Fruit fly (Drosophila melanogaster) whole organism, embryonic: ENCODE data around the gene CG13622.

Source experiments
- Adf1 ChIP-seq: fragments of 200-800 bp; sonication (Bioruptor generic); IDR thresholded peaks from 2 replicates; pipeline ENCODE4 v1.3.6; 2022; ENCODE audit warnings: missing biosample characterization, missing genetic modification characterization
- Awh ChIP-seq: fragments of 200-800 bp; sonication (Bioruptor generic); IDR thresholded peaks from 2 replicates; pipeline ENCODE4, ENCODE4 v1.3.6; 2022; ENCODE audit warnings: missing biosample characterization, missing genetic modification characterization
- Bgb ChIP-seq: fragments of 200-800 bp; sonication (Bioruptor generic); IDR thresholded peaks from 2 replicates; pipeline ENCODE4 v1.3.6; 2022; ENCODE audit warnings: missing biosample characterization, missing genetic modification characterization; ENCODE audit not compliant: partially characterized antibody
- CG1024 ChIP-seq: fragments of 200-800 bp; sonication (Bioruptor generic); IDR thresholded peaks from 2 replicates; pipeline ENCODE4 v1.3.6; 2022; ENCODE audit warnings: missing biosample characterization, missing genetic modification characterization
- CG10321 ChIP-seq: fragments of 200-800 bp; sonication (Bioruptor generic); IDR thresholded peaks from 2 replicates; pipeline ENCODE4 v1.3.6; 2022; ENCODE audit warnings: missing biosample characterization, missing genetic modification characterization
- CG11695 ChIP-seq: fragments of 200-800 bp; sonication (Bioruptor generic); IDR thresholded peaks from 3 replicates; pipeline ENCODE4 v1.3.6; 2022; ENCODE audit warnings: missing biosample characterization, missing genetic modification characterization
- CG11723 ChIP-seq: fragments of 200-800 bp; sonication (Bioruptor generic); optimal IDR thresholded peaks from 2 replicates; lab custom pipeline; 2017; ENCODE audit warnings: missing biosample characterization, mild to moderate bottlenecking, missing genetic modification characterization
- CG12104 ChIP-seq: fragments of 200-800 bp; sonication (Bioruptor generic); optimal IDR thresholded peaks from 3 replicates; lab custom pipeline; 2016; ENCODE audit warnings: missing biosample characterization, missing genetic modification characterization
- CG12659 ChIP-seq: fragments of 200-800 bp; sonication (Bioruptor generic); optimal IDR thresholded peaks from 3 replicates; lab custom pipeline; 2017; ENCODE audit warnings: mild to moderate bottlenecking, missing biosample characterization, missing genetic modification reagents, missing genetic modification characterization
- CG13424 ChIP-seq: fragments of 200-800 bp; sonication (Bioruptor generic); optimal IDR thresholded peaks from 2 replicates; lab custom pipeline; 2019; ENCODE audit warnings: missing biosample characterization, mild to moderate bottlenecking, missing genetic modification characterization, moderate library complexity
- CG14965 ChIP-seq: fragments of 200-800 bp; sonication (Bioruptor generic); optimal IDR thresholded peaks from 2 replicates; lab custom pipeline; 2016; ENCODE audit warnings: missing biosample characterization, missing genetic modification characterization, borderline replicate concordance
- CG15479 ChIP-seq: fragments of 200-800 bp; sonication (Bioruptor generic); optimal IDR thresholded peaks from 3 replicates; lab custom pipeline; 2019; ENCODE audit warnings: missing biosample characterization, mild to moderate bottlenecking, missing genetic modification characterization, moderate library complexity
- CG4404 ChIP-seq: fragments of 200-800 bp; sonication (Bioruptor generic); IDR thresholded peaks from 2 replicates; pipeline ENCODE4 v1.3.6; 2022; ENCODE audit warnings: missing biosample characterization, missing genetic modification characterization
- CG4424 ChIP-seq: fragments of 200-800 bp; sonication (Bioruptor generic); optimal IDR thresholded peaks from 3 replicates; lab custom pipeline; 2016; ENCODE audit warnings: missing biosample characterization, missing genetic modification characterization
- CG4617 ChIP-seq: fragments of 200-800 bp; sonication (Bioruptor generic); optimal IDR thresholded peaks from 3 replicates; lab custom pipeline; 2016; ENCODE audit warnings: missing biosample characterization, missing genetic modification characterization, borderline replicate concordance
- CG6175 ChIP-seq: fragments of 200-800 bp; sonication (Bioruptor generic); IDR thresholded peaks from 3 replicates; pipeline ENCODE4 v1.3.6; 2022; ENCODE audit warnings: missing biosample characterization, missing genetic modification characterization
- CG6683 ChIP-seq: fragments of 200-800 bp; sonication (Bioruptor generic); optimal IDR thresholded peaks from 2 replicates; lab custom pipeline; 2017; ENCODE audit warnings: missing biosample characterization, mild to moderate bottlenecking, missing genetic modification characterization, missing genetic modification reagents
- CG7987 ChIP-seq: fragments of 200-800 bp; sonication (Bioruptor generic); optimal IDR thresholded peaks from 2 replicates; lab custom pipeline; 2018; ENCODE audit warnings: missing biosample characterization, mild to moderate bottlenecking, missing genetic modification characterization, moderate library complexity
- CG9797 ChIP-seq: fragments of 200-800 bp; sonication (Bioruptor generic); optimal IDR thresholded peaks from 3 replicates; lab custom pipeline; 2018; ENCODE audit warnings: missing biosample characterization, mild to moderate bottlenecking, missing genetic modification characterization
- D ChIP-seq, 2 experiments: fragments of 200-800 bp in 1 of 2; fragments of >200 bp in 1 of 2; sonication (Bioruptor generic) in 1 of 2; optimal IDR thresholded peaks; 2 replicates in 1 of 2; 3 replicates in 1 of 2; lab custom pipeline; 2017; ENCODE audit warnings: mild to moderate bottlenecking in 1 of 2, missing biosample characterization in 1 of 2, missing genetic modification characterization in 1 of 2, missing genetic modification reagents in 1 of 2
- Dip2 ChIP-seq: fragments of 200-800 bp; sonication (Bioruptor generic); IDR thresholded peaks from 2 replicates; pipeline ENCODE4 v1.3.6; 2022; ENCODE audit warnings: missing biosample characterization, missing genetic modification characterization
- Dll ChIP-seq: fragments of 200-800 bp; sonication (Bioruptor generic); IDR thresholded peaks from 4 replicates; pipeline ENCODE4 v1.3.6; 2022; ENCODE audit warnings: missing biosample characterization, missing genetic modification characterization; ENCODE audit not compliant: partially characterized antibody
- NC2β ChIP-seq: fragments of 200-800 bp; sonication (Bioruptor generic); optimal IDR thresholded peaks from 2 replicates; lab custom pipeline; 2016; ENCODE audit warnings: missing biosample characterization, missing genetic modification characterization
- Usf ChIP-seq: fragments of 200-800 bp; sonication (Bioruptor generic); optimal IDR thresholded peaks from 2 replicates; lab custom pipeline; 2017; ENCODE audit warnings: missing genotype, missing biosample characterization, missing genetic modification characterization
- ash1 ChIP-seq: fragments of 200-800 bp; sonication (Bioruptor generic); optimal IDR thresholded peaks from 2 replicates; lab custom pipeline; 2018; ENCODE audit warnings: missing biosample characterization, mild to moderate bottlenecking, missing genetic modification characterization
- cas ChIP-seq: fragments of 200-800 bp; sonication (Bioruptor generic); IDR thresholded peaks from 2 replicates; pipeline ENCODE4 v1.3.6; 2022; ENCODE audit warnings: missing biosample characterization, missing genetic modification characterization
- cwo ChIP-seq: fragments of 200-800 bp; sonication (Bioruptor generic); optimal IDR thresholded peaks from 3 replicates; lab custom pipeline; 2017; ENCODE audit warnings: missing biosample characterization, missing genetic modification characterization, mild to moderate bottlenecking, moderate library complexity, missing genetic modification reagents
- dimm ChIP-seq: fragments of 200-800 bp; sonication (Bioruptor generic); IDR thresholded peaks from 2 replicates; pipeline ENCODE4 v1.3.6; 2022; ENCODE audit warnings: missing biosample characterization, missing genetic modification characterization
- dmrt99B ChIP-seq: fragments of 200-800 bp; sonication (Bioruptor generic); optimal IDR thresholded peaks from 2 replicates; lab custom pipeline; 2018; ENCODE audit warnings: missing biosample characterization, mild to moderate bottlenecking, missing genetic modification characterization, moderate library complexity
- en ChIP-seq: fragments of 200-800 bp; sonication (Bioruptor generic); optimal IDR thresholded peaks from 2 replicates; lab custom pipeline; 2016; ENCODE audit warnings: missing biosample characterization, missing genetic modification characterization
- ewg ChIP-seq: fragments of 200-800 bp; sonication (Bioruptor generic); optimal IDR thresholded peaks from 3 replicates; lab custom pipeline; 2017; ENCODE audit warnings: mild to moderate bottlenecking, missing biosample characterization, missing genetic modification reagents, missing genetic modification characterization
- eyg ChIP-seq: fragments of 200-800 bp; sonication (Bioruptor generic); optimal IDR thresholded peaks from 3 replicates; lab custom pipeline; 2016; ENCODE audit warnings: missing biosample characterization, missing genetic modification characterization
- ham ChIP-seq: fragments of 200-800 bp; sonication (Bioruptor generic); IDR thresholded peaks from 2 replicates; pipeline ENCODE4 v1.3.6; 2022; ENCODE audit warnings: missing biosample characterization, missing genetic modification characterization
- hb ChIP-seq: fragments of 200-800 bp; sonication (Bioruptor generic); IDR thresholded peaks from 3 replicates; pipeline ENCODE4 v1.3.6; 2022; ENCODE audit warnings: missing biosample characterization, missing genetic modification characterization; ENCODE audit not compliant: partially characterized antibody
- lola ChIP-seq, 3 experiments: fragments of >200 bp in 2 of 3; fragments of 200-800 bp in 1 of 3; sonication (Bioruptor generic) in 1 of 3; optimal IDR thresholded peaks; 2 replicates each; lab custom pipeline; 2017 to 2019; ENCODE audit warnings: missing biosample characterization in 3 of 3, missing genetic modification characterization in 3 of 3, mild to moderate bottlenecking in 1 of 3, moderate library complexity in 1 of 3
- mld ChIP-seq: fragments of 200-800 bp; sonication (Bioruptor generic); IDR thresholded peaks from 3 replicates; pipeline ENCODE4 v1.3.6; 2022; ENCODE audit warnings: missing biosample characterization, missing genetic modification characterization; ENCODE audit not compliant: partially characterized antibody
- pb ChIP-seq: fragments of 200-800 bp; sonication (Bioruptor generic); optimal IDR thresholded peaks from 3 replicates; lab custom pipeline; 2016; ENCODE audit warnings: missing biosample characterization, missing genetic modification characterization
- pita ChIP-seq: fragments of 200-800 bp; sonication (Bioruptor generic); optimal IDR thresholded peaks from 2 replicates; lab custom pipeline; 2017; ENCODE audit warnings: missing biosample characterization, mild to moderate bottlenecking, missing genetic modification characterization
- psq ChIP-seq: fragments of 200-800 bp; sonication (Bioruptor generic); optimal IDR thresholded peaks from 2 replicates; lab custom pipeline; 2017; ENCODE audit warnings: missing biosample characterization, missing genetic modification characterization
- ranshi ChIP-seq: fragments of 200-800 bp; sonication (Bioruptor generic); IDR thresholded peaks from 2 replicates; pipeline ENCODE4 v1.3.6; 2022; ENCODE audit warnings: missing biosample characterization, missing genetic modification characterization
- sc ChIP-seq, 3 experiments: fragments of >200 bp in 2 of 3; fragments of 200-800 bp in 1 of 3; sonication (Bioruptor generic) in 1 of 3; optimal IDR thresholded peaks; 2 replicates in 2 of 3; 3 replicates in 1 of 3; lab custom pipeline; 2017; ENCODE audit warnings: mild to moderate bottlenecking in 1 of 3, missing biosample characterization in 1 of 3, missing genetic modification characterization in 1 of 3, missing genetic modification reagents in 1 of 3
- sens ChIP-seq: fragments of 200-800 bp; sonication (Bioruptor generic); peaks from one replicate; lab custom pipeline; 2016; ENCODE audit warnings: missing biosample characterization, missing genetic modification characterization
- slou ChIP-seq: fragments of 200-800 bp; sonication (Bioruptor generic); optimal IDR thresholded peaks from 3 replicates; lab custom pipeline; 2016; ENCODE audit warnings: missing biosample characterization, missing genetic modification characterization
- tap ChIP-seq: fragments of 200-800 bp; optimal IDR thresholded peaks from 3 replicates; lab custom pipeline; 2019; ENCODE audit warnings: missing biosample characterization, mild to moderate bottlenecking, missing genetic modification characterization, moderate library complexity
- tio ChIP-seq: fragments of 200-800 bp; sonication (Bioruptor generic); optimal IDR thresholded peaks from 2 replicates; lab custom pipeline; 2017; ENCODE audit warnings: missing biosample characterization, missing genetic modification characterization, inconsistent platforms
- trh ChIP-seq: fragments of 200-800 bp; sonication (Bioruptor generic); optimal IDR thresholded peaks from 2 replicates; lab custom pipeline; 2016; ENCODE audit warnings: missing biosample characterization, missing genetic modification characterization
- unpg ChIP-seq: fragments of 200-800 bp; sonication (Bioruptor generic); optimal IDR thresholded peaks from 3 replicates; lab custom pipeline; 2018; ENCODE audit warnings: missing biosample characterization, mild to moderate bottlenecking, missing genetic modification characterization, moderate library complexity
- usp ChIP-seq: fragments of >200 bp; optimal IDR thresholded peaks from 2 replicates; lab custom pipeline; 2017; ENCODE audit warnings: missing biosample characterization, missing genetic modification characterization

CG13622 gene

DNA sequence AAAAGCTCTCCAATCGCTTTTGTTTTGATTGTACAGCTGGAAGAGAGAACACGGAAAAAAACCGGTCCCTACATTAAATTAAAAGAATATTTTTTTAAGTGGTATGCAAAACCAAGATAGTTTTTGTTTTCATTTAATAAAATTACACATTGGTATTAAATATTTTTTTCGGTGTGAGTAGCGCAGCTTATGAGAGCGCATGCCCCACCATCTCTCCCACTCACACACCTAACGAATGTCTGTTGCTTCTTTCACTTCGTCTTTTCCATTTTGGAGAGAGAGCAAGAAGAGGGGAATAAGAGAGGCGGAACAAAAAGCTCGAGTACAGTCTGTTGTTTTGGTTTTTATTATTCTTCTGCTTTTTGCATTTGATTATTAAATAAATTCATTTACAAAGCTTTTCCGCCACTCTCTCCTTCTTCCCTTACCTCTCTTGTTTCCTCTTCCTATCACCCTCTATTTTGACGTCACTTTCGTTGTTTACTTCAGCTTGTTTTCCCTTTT is 49.1 kb upstream of the CG13622 start (continued):
- TF ChIP-seq hb (GFP tag; lab: Robert Waterston, UW) (no peak), CG12104 (GFP tag; lab: Kevin White, UChicago) (peak; percentile 95), CG7987 (peak; percentile 96), CG6683 (GFP tag; lab: Kevin White, UChicago) (peak; percentile 97), sc (optimal IDR thresholded peaks at IDR 0.05; lab: Kevin White, UChicago) (no peak), sc (GFP tag; optimal IDR thresholded peaks at IDR 0.05; lab: Kevin White, UChicago) (peak; percentile 91), CG13424 (tag; lab: Kevin White, UChicago) (peak; percentile 98), CG4424 (GFP tag; lab: Kevin White, UChicago) (peak; percentile 98), Dip2 (GFP tag; lab: Robert Waterston, UW) (peak; percentile 42; the same call in 1 of the 2 replicates), CG14965 (peak; percentile 16), ewg (peak; percentile 98), dmrt99B (tag; lab: Kevin White, UChicago) (peak; percentile 98), sens (GFP tag; lab: Kevin White, UChicago) (peak; percentile 100), trh (GFP tag; lab: Kevin White, UChicago) (peak; percentile 91), CG10321 (GFP tag; lab: Robert Waterston, UW) (peak; percentile 87), eyg (GFP tag; lab: Kevin White, UChicago) (peak; percentile 67), pb (GFP tag; lab: Kevin White, UChicago) (peak; percentile 83), CG11695 (GFP tag; lab: Robert Waterston, UW) (peak; percentile 98), D (optimal IDR thresholded peaks at IDR 0.05; lab: Kevin White, UChicago) (no peak), D (GFP tag; optimal IDR thresholded peaks at IDR 0.05; lab: Kevin White, UChicago) (peak; percentile 96), en (GFP tag; lab: Kevin White, UChicago) (peak; percentile 87), tio (GFP tag; lab: Kevin White, UChicago) (peak; percentile 92), cas (peak; percentile 96), CG12659 (GFP tag; lab: Kevin White, UChicago) (peak; percentile 99), psq (GFP tag; lab: Kevin White, UChicago) (peak; percentile 95), NC2β (peak; percentile 92), Awh (GFP tag; lab: Robert Waterston, UW) (peak; percentile 99), ash1 (peak; percentile 93), unpg (GFP tag; lab: Kevin White, UChicago) (peak; percentile 98), Bgb (GFP tag; lab: Robert Waterston, UW) (peak; percentile 45; the same call in 1 of the 2 replicates), ham (GFP tag; lab: Robert Waterston, UW) (peak; percentile 95), lola (GFP tag; optimal IDR thresholded peaks at IDR 0.05; lab: Kevin White, UChicago) (peak in 1 of 3 experiments; percentile 89), CG4617 (GFP tag; lab: Kevin White, UChicago) (peak; percentile 92), tap (tag; lab: Kevin White, UChicago) (peak; percentile 98), Dll (GFP tag; lab: Robert Waterston, UW) (0 out of 4 replicates have a peak, but pooled peaks have one; percentile 18), CG9797 (GFP tag; lab: Kevin White, UChicago) (peak; percentile 44), CG1024 (GFP tag; lab: Robert Waterston, UW) (peak; percentile 95), CG15479 (GFP tag; lab: Kevin White, UChicago) (no peak), cwo (peak; percentile 97), slou (peak; percentile 89), pita (GFP tag; lab: Kevin White, UChicago) (no peak), CG4404 (GFP tag; lab: Robert Waterston, UW) (peak; percentile 87), CG11723 (GFP tag; lab: Kevin White, UChicago) (peak; percentile 95), CG6175 (GFP tag; lab: Robert Waterston, UW) (peak; percentile 99), ranshi (GFP tag; lab: Robert Waterston, UW) (peak; percentile 98), Usf (GFP tag; lab: Kevin White, UChicago) (peak; percentile 83), dimm (GFP tag; lab: Robert Waterston, UW) (no peak; the same call in 1 of the 2 replicates), usp (GFP tag; lab: Kevin White, UChicago) (no peak), mld (GFP tag; lab: Robert Waterston, UW) (no peak), Adf1 (peak; percentile 90)
